Worm (Caenorhabditis elegans) whole organism, young adult: Measurements from ENCODE around the gene F54H5.14.
A peak's percentile ranks its signal among the peaks of the same experiment; 100 is the strongest.

Experiments used
- B0035.1 ChIP-seq: sonication (generic microtip); optimal IDR thresholded peaks from 2 replicates; lab custom pipeline; 2016; ENCODE audit warnings: missing genetic modification characterization, mild to moderate bottlenecking, missing compliant biosample characterization, missing genotype, missing genetic modification reagents
- F52B5.7 ChIP-seq: sonication (generic microtip); optimal IDR thresholded peaks from 2 replicates; lab custom pipeline; 2016; ENCODE audit warnings: mild to moderate bottlenecking, missing genetic modification characterization, missing compliant biosample characterization
- F57A8.1 ChIP-seq: fragments of 200-800 bp; sonication (Bioruptor generic); optimal IDR thresholded peaks from 2 replicates; lab custom pipeline; 2018; ENCODE audit warnings: mild to moderate bottlenecking, missing genetic modification characterization, moderate library complexity, missing compliant biosample characterization
- K12H6.12 ChIP-seq: fragments of 200-800 bp; sonication (Bioruptor generic); optimal IDR thresholded peaks from 2 replicates; lab custom pipeline; 2018; ENCODE audit warnings: mild to moderate bottlenecking, missing genetic modification characterization, missing compliant biosample characterization
- Y53F4B.3 ChIP-seq: fragments of 200-800 bp; sonication (Bioruptor generic); IDR thresholded peaks from 2 replicates; pipeline ENCODE4 v1.3.6; 2022; ENCODE audit warnings: missing genetic modification reagents, missing genetic modification characterization, missing compliant biosample characterization
- Y95B8A.8 ChIP-seq: fragments of 200-800 bp; sonication (Bioruptor generic); IDR thresholded peaks from 2 replicates; pipeline ENCODE4 v1.3.6; 2022; ENCODE audit warnings: missing genetic modification reagents, missing genetic modification characterization, missing compliant biosample characterization
- ama-1 ChIP-seq, 3 experiments: fragments of 150-350 bp in 1 of 3; sonication (generic microtip) in 2 of 3; optimal IDR thresholded peaks; 2 replicates each; lab custom pipeline; 2014 to 2018; ENCODE audit warnings: missing biosample characterization in 2 of 3, missing genetic modification characterization in 2 of 3, missing genetic modification reagents in 2 of 3
- athp-1 ChIP-seq: sonication (generic microtip); optimal IDR thresholded peaks from 2 replicates; lab custom pipeline; 2017; ENCODE audit warnings: mild to moderate bottlenecking, missing genetic modification characterization, missing compliant biosample characterization
- bed-2 ChIP-seq: fragments of 200-800 bp; sonication (Bioruptor generic); IDR thresholded peaks from 2 replicates; pipeline ENCODE4 v1.3.6; 2022; ENCODE audit warnings: missing genetic modification reagents, missing genetic modification characterization, missing compliant biosample characterization
- cebp-1 ChIP-seq, 2 experiments: fragments of 200-800 bp in 1 of 2; sonication (Bioruptor generic) in 1 of 2; sonication (generic microtip) in 1 of 2; IDR thresholded peaks in 1 of 2; optimal IDR thresholded peaks in 1 of 2; 2 replicates each; pipeline versions ENCODE4 v1.3.6 to Lab custom; 2017 to 2022; ENCODE audit warnings: missing compliant biosample characterization in 2 of 2, missing genetic modification characterization in 2 of 2, mild to moderate bottlenecking in 1 of 2, missing genetic modification reagents in 1 of 2, moderate library complexity in 1 of 2
- ceh-100 ChIP-seq: fragments of 200-800 bp; sonication (Bioruptor generic); IDR thresholded peaks from 2 replicates; pipeline ENCODE4 v1.3.6; 2022; ENCODE audit warnings: missing genetic modification reagents, missing genetic modification characterization, missing compliant biosample characterization
- die-1 ChIP-seq: sonication (generic microtip); optimal IDR thresholded peaks from 2 replicates; lab custom pipeline; 2016; ENCODE audit warnings: missing genotype, mild to moderate bottlenecking, missing genetic modification characterization, missing compliant biosample characterization
- dpff-1 ChIP-seq: sonication (generic microtip); optimal IDR thresholded peaks from 2 replicates; lab custom pipeline; 2017; ENCODE audit warnings: mild to moderate bottlenecking, missing genetic modification characterization, missing compliant biosample characterization
- egl-18 ChIP-seq: fragments of 200-800 bp; sonication (Bioruptor generic); IDR thresholded peaks from 2 replicates; pipeline ENCODE4 v1.3.6; 2022; ENCODE audit warnings: missing genetic modification reagents, missing genetic modification characterization, missing compliant biosample characterization
- ekl-4 ChIP-seq: fragments of 200-800 bp; sonication (Bioruptor generic); IDR thresholded peaks from 2 replicates; pipeline ENCODE4 v1.3.6; 2022; ENCODE audit warnings: missing genetic modification reagents, missing genetic modification characterization, missing compliant biosample characterization
- fkh-3 ChIP-seq: sonication (generic microtip); optimal IDR thresholded peaks from 2 replicates; lab custom pipeline; 2016; ENCODE audit warnings: mild to moderate bottlenecking, missing genetic modification characterization, missing compliant biosample characterization
- gei-17 ChIP-seq: fragments of 200-800 bp; sonication (Bioruptor generic); optimal IDR thresholded peaks from 2 replicates; lab custom pipeline; 2018; ENCODE audit warnings: mild to moderate bottlenecking, missing genetic modification characterization, missing compliant biosample characterization
- hmg-1.2 ChIP-seq: fragments of 200-800 bp; sonication (Bioruptor generic); IDR thresholded peaks from 2 replicates; pipeline ENCODE4 v1.3.6; 2022; ENCODE audit warnings: missing genetic modification reagents, missing genetic modification characterization, missing compliant biosample characterization
- lin-26 ChIP-seq: fragments of 200-800 bp; sonication (Bioruptor generic); IDR thresholded peaks from 2 replicates; pipeline ENCODE4 v1.3.6; 2022; ENCODE audit warnings: missing genetic modification reagents, missing genetic modification characterization, missing compliant biosample characterization
- madf-3 ChIP-seq: fragments of 200-800 bp; sonication (Bioruptor generic); IDR thresholded peaks from 2 replicates; pipeline ENCODE4 v1.3.6; 2022; ENCODE audit warnings: missing genetic modification reagents, missing genetic modification characterization, missing compliant biosample characterization
- madf-6 ChIP-seq: fragments of 200-800 bp; sonication (Bioruptor generic); IDR thresholded peaks from 2 replicates; pipeline ENCODE4 v1.3.6; 2022; ENCODE audit warnings: missing genetic modification reagents, missing genetic modification characterization, missing compliant biosample characterization
- nhr-120 ChIP-seq: fragments of 200-800 bp; sonication (Bioruptor generic); IDR thresholded peaks from 2 replicates; pipeline ENCODE4 v1.3.6; 2022; ENCODE audit warnings: missing genetic modification characterization, missing compliant biosample characterization
- nhr-80 ChIP-seq: sonication (generic microtip); optimal IDR thresholded peaks from 2 replicates; lab custom pipeline; 2016; ENCODE audit warnings: missing genetic modification characterization, missing compliant biosample characterization
- repo-1 ChIP-seq: sonication (generic microtip); optimal IDR thresholded peaks from 2 replicates; lab custom pipeline; 2017; ENCODE audit warnings: mild to moderate bottlenecking, missing genetic modification characterization, missing compliant biosample characterization
- snpc-1.1 ChIP-seq: sonication (generic microtip); optimal IDR thresholded peaks from 2 replicates; lab custom pipeline; 2017; ENCODE audit warnings: missing genetic modification characterization, mild to moderate bottlenecking, missing compliant biosample characterization, antibody characterized with exemption, moderate library complexity, missing genotype, missing genetic modification reagents; ENCODE audit not compliant: insufficient read depth
- tbp1 ChIP-seq: fragments of 200-800 bp; sonication (Bioruptor generic); optimal IDR thresholded peaks from 2 replicates; lab custom pipeline; 2018; ENCODE audit warnings: mild to moderate bottlenecking, missing genetic modification characterization, missing compliant biosample characterization
- unc-62 ChIP-seq: fragments of 150-350 bp; optimal IDR thresholded peaks from 2 replicates; lab custom pipeline; 2014; ENCODE audit warnings: missing biosample characterization, missing genetic modification reagents, missing genetic modification characterization
- ztf-25 ChIP-seq: fragments of 200-800 bp; sonication (Bioruptor generic); IDR thresholded peaks from 2 replicates; pipeline ENCODE4 v1.3.6; 2022; ENCODE audit warnings: missing genetic modification reagents, missing genetic modification characterization, missing compliant biosample characterization

The F54H5.14 gene

DNA sequence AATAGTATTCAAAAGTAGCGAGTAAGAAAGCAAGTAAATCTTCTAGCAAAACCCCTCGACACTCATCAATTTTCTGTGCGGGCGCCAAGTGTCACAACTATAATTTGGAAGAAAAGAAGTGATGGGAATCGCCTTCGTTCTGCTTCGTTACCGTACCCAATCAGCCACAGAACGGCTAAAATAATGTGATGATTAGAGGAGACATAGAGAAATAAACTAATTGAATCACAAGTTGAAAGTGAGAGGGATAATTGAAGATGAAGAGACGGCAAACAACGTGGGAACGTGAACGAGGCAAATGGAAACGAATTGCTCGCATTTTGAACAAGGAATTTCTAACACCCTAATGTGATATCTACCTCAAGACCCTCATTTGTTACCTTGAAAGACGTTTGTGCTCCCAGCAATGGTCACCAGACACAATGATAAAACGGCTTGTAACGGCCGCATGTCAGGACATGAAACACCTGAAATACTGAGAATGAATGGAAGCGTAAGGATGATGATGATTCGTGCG, 17.5 kb upstream of the F54H5.14 start, which contains the start of gene T19D12.6:
Gene T19D12.6, minus strand, starts transcription at position 467 of the 517 bp plus-strand sequence.
- TF ChIP-seq hmg-1.2 (GFP tag; lab: Robert Waterston, UW): peak; percentile 6; the same call in 1 of the 2 replicates
- TF ChIP-seq nhr-80 (tag; lab: Kevin White, UChicago): no peak

DNA sequence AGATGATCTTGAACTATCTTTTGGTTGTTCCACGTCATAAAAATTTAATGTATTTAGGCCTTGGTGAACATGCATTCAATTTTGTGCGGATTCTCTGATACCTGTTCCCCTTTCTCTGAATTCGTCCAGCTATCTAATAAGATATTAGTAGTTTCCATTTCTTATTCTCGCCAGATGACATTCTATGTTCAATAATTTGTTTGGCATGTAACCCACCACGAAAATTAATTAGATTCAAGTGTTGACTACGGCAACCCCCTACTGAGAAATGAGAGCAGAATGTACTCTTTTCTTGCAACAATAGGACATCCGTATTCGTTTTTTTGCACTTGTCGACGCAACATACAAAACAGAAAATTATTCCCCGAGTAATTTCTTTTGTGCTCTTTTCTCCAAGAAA, 17.0 kb upstream of the F54H5.14 start:
- TF ChIP-seq K12H6.12 (tag; lab: Kevin White, UChicago) (no peak), die-1 (no peak), Y95B8A.8 (GFP tag; lab: Robert Waterston, UW) (no peak), snpc-1.1 (no peak), B0035.1 (tag; lab: Kevin White, UChicago) (no peak), ceh-100 (GFP tag; lab: Robert Waterston, UW) (no peak), ztf-25 (GFP tag; lab: Robert Waterston, UW) (no peak), F57A8.1 (GFP tag; lab: Kevin White, UChicago) (no peak), ekl-4 (no peak)

DNA sequence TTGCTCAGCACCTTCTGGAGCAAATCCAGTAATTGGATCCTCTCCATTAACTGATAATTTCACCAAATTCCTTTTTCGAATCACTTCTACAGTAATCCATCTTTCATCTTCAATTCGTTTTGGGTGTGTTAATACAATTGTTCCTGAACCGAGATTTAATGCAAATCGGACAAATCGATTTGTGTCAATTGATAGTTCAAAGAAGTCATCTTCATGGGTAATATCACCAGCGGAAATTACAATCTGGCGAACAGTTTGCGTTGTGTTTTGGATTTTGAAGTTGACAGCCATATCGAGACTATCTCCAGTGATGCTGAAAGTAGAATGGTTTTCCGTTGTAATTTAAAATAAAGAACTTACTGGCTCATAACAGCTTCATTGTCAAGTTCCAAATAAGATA, 12.7 kb upstream of the F54H5.14 start:
- no peak for TF ChIP-seq Y53F4B.3 (GFP tag; lab: Robert Waterston, UW)

DNA sequence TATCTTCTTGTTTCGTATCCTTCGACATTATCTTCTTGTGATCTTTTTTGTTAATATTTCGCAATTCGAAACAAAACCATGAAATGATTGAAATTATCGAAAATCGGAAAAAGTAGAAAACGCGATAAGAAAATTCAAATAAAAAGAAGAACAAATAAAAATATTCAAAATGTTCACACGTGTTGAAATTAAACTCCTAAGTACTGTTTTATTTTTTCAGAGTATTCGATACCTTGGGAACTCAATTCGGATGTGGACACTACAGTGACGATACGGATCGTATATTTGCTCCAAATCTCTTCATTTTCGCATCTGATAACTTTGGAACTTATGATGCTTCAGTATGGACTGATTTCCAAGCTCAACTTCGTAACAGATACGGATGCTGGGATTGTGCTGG, 10.9 kb upstream of the F54H5.14 start, which contains the start of gene T19D12.5:
Gene T19D12.5, minus strand, starts transcription at position 101 of the 400 bp plus-strand sequence.
- TF ChIP-seq bed-2 (GFP tag; lab: Robert Waterston, UW): no peak
- no peak for TF ChIP-seq cebp-1 (GFP tag; IDR thresholded peaks at IDR 0.05; lab: Robert Waterston, UW)
- TF ChIP-seq cebp-1 (tag; optimal IDR thresholded peaks at IDR 0.05; lab: Kevin White, UChicago): peak; percentile 13

DNA sequence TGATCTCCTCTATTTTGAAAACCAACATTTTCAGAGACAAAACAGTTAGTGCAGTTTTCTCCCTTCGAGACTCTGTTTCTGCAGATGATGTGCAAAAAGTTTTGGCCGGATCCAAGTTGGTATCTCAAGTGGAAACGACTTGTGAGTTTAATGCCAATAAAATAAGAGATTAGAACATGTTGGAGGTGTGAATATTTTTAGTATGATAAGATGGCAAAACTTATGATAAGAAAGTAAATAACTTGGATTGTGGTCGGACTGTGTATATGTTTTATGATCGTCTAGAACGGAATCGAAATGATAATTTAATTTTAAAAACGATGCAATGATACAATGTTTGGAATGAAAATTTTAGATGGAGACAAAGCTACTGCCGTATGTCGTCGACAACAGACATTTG, 6.8 kb upstream of the F54H5.14 start:
- TF ChIP-seq egl-18 (GFP tag; lab: Robert Waterston, UW): no peak
- no peak for TF ChIP-seq gei-17 (GFP tag; lab: Kevin White, UChicago)

DNA sequence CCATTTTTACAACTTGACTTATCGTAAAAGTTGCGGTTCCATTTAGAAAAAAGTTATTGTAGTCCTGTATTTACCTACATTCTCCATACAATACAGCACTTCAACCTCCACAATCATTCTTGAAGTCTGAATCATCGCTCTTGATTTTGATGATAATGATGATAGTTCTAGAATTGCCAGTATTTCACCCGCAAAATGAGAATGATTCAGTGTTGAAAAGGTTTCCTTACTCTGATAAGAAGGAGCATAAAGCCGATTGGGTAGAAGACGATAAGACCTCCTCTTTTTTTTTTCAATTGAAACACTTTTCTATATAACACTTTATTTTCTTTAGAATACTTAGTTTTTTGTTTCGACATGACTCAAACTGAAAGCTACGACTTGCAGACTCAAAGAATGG, 5.6 kb upstream of the F54H5.14 start, which contains the start of gene T19D12.4:
Gene T19D12.4, plus strand, starts transcription at position 295 of the 400 bp plus-strand sequence.
- TF ChIP-seq nhr-80 (tag; lab: Kevin White, UChicago) (peak; percentile 11), nhr-120 (GFP tag; lab: Robert Waterston, UW) (no peak)

DNA sequence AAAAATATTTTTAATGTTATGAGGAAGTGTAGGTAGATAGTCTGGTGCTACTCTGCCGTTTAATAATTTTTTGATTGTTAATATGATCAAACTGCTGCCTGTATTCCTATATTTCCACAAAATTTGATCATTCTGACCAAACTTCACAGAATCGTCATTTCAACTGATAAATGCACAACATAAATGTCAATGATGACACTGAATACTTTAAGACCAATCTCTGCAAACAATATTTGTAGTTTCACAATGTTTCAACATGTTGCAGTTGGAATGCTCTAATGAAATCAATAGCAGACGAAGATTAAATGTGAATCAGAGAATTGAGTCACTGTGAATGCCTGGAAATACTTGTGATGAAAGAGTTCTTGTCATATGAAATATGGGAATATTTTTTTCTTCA, 4.6 kb upstream of the F54H5.14 start:
- no peak for TF ChIP-seq dpff-1 (tag; lab: Kevin White, UChicago)
- no peak for TF ChIP-seq ama-1 (optimal IDR thresholded peaks at IDR 0.05; lab: Kevin White, UChicago)
- TF ChIP-seq ama-1 (GFP tag; optimal IDR thresholded peaks at IDR 0.05; lab: Kevin White, UChicago): no peak
- no peak for TF ChIP-seq cebp-1 (GFP tag; IDR thresholded peaks at IDR 0.05; lab: Robert Waterston, UW)
- TF ChIP-seq cebp-1 (tag; optimal IDR thresholded peaks at IDR 0.05; lab: Kevin White, UChicago): no peak
- TF ChIP-seq tbp1 (GFP tag; lab: Kevin White, UChicago): no peak
- TF ChIP-seq madf-3 (GFP tag; lab: Robert Waterston, UW): no peak
- no peak for TF ChIP-seq lin-26
- TF ChIP-seq nhr-80 (tag; lab: Kevin White, UChicago): peak; percentile 1
- no peak for TF ChIP-seq hmg-1.2 (GFP tag; lab: Robert Waterston, UW)
- no peak for TF ChIP-seq fkh-3 (tag; lab: Kevin White, UChicago)
- peak; percentile 88 for TF ChIP-seq unc-62 (GFP tag; lab: Kevin White, UChicago)
- no peak for TF ChIP-seq repo-1 (tag; lab: Kevin White, UChicago)
- TF ChIP-seq F52B5.7 (tag; lab: Kevin White, UChicago): no peak
- no peak for TF ChIP-seq madf-6 (GFP tag; lab: Robert Waterston, UW)
- TF ChIP-seq athp-1: no peak
